Worm (Caenorhabditis elegans): ENCODE data around the gene B0280.17.

The B0280.17 gene

ce11 chrIII:7116615-7117252 is 19.2 kb downstream of the B0280.17 start (continued):
- TF ChIP-seq efl-1 (optimal IDR thresholded peaks at IDR 0.05) (peak; percentile 67 to 75), efl-1 (GFP tag; optimal IDR thresholded peaks at IDR 0.05 in 1 of 2) (peak; percentile 39 to 93), fkh-8 (tag; optimal IDR thresholded peaks at IDR 0.05) (peak; percentile 86), lir-3 (tag; optimal IDR thresholded peaks at IDR 0.05; ENCODE audit: poor library complexity) (peak; percentile 60), fkh-4 (tag; optimal IDR thresholded peaks at IDR 0.05; ENCODE audit: borderline replicate concordance) (no peak), irx-1 (tag; optimal IDR thresholded peaks at IDR 0.05) (peak; percentile 12), elt-2 (tag; optimal IDR thresholded peaks at IDR 0.05) (peak; percentile 26)

- TF ChIP-seq swsn-7 (tag; optimal IDR thresholded peaks at IDR 0.05) (peak; percentile 41), nhr-20 (tag; optimal IDR thresholded peaks at IDR 0.05) (peak; percentile 0), lin-14 (GFP tag; optimal IDR thresholded peaks at IDR 0.05) (peak; percentile 40), nhr-47 (tag; optimal IDR thresholded peaks at IDR 0.05) (peak; percentile 74), lsy-2 (tag; optimal IDR thresholded peaks at IDR 0.05) (peak in 1 of 2 experiments; percentile 46), nhr-11 (tag; optimal IDR thresholded peaks at IDR 0.05) (peak; percentile 48), lin-13 (GFP tag; optimal IDR thresholded peaks at IDR 0.05) (no peak), nhr-28 (tag; optimal IDR thresholded peaks at IDR 0.05) (no peak), aha-1 (tag; optimal IDR thresholded peaks at IDR 0.05) (no peak), nhr-71 (tag; optimal IDR thresholded peaks at IDR 0.05) (peak; percentile 74), fkh-8 (tag; optimal IDR thresholded peaks at IDR 0.05) (peak; percentile 71)
Observed at ce11 chrIII:7114952-7115488, 20.9 kb downstream of the B0280.17 start, which contains the start of gene nhr-10. Gene nhr-10, minus strand, starts transcription at chrIII:7115438.

- TF ChIP-seq nhr-19 (GFP tag; conservative IDR thresholded peaks at IDR 0.05), result no peak
Observed at ce11 chrIII:7112285-7112684, 23.6 kb downstream of the B0280.17 start.

- TF ChIP-seq hlh-4 (tag; optimal IDR thresholded peaks at IDR 0.05) (no peak), ceh-88 (GFP tag; IDR thresholded peaks at IDR 0.05) (no peak), nhr-90 (tag; optimal IDR thresholded peaks at IDR 0.05; ENCODE audit: poor library complexity) (no peak), fkh-8 (tag; optimal IDR thresholded peaks at IDR 0.05) (no peak), pag-3 (tag; optimal IDR thresholded peaks at IDR 0.05; ENCODE audit: borderline replicate concordance, insufficient read depth) (no peak), fkh-4 (tag; optimal IDR thresholded peaks at IDR 0.05; ENCODE audit: borderline replicate concordance) (no peak), nhr-85 (tag) (no peak), ceh-90 (tag; optimal IDR thresholded peaks at IDR 0.05) (no peak), mdl-1 (tag; optimal IDR thresholded peaks at IDR 0.05) (no peak)
Observed at ce11 chrIII:7111793-7112192, 24.1 kb downstream of the B0280.17 start, which contains the start of gene B0280.7. Gene B0280.7, minus strand, starts transcription at chrIII:7111893.

ce11 chrIII:7107965-7108364 is 27.9 kb downstream of the B0280.17 start, which contains the start of gene odd-1:
Gene odd-1, plus strand, starts transcription at chrIII:7108313.
- TF ChIP-seq swsn-7 (tag; optimal IDR thresholded peaks at IDR 0.05), result no peak
- TF ChIP-seq elt-2 (tag; optimal IDR thresholded peaks at IDR 0.05), result peak; percentile 7

ce11 chrIII:7106854-7107253 is 29.1 kb downstream of the B0280.17 start:
- TF ChIP-seq elt-2 (tag; optimal IDR thresholded peaks at IDR 0.05) (peak; percentile 48), rnt-1 (tag; optimal IDR thresholded peaks at IDR 0.05) (no peak), ama-1 (optimal IDR thresholded peaks at IDR 0.05) (no peak)

ce11 chrIII:7103940-7104440 is 31.9 kb downstream of the B0280.17 start, which contains the start of gene cpg-2:
Gene cpg-2, minus strand, starts transcription at chrIII:7103990.
- no peak for TF ChIP-seq lin-39 (tag; optimal IDR thresholded peaks at IDR 0.05)
- TF ChIP-seq ama-1 (optimal IDR thresholded peaks at IDR 0.05), result no peak
- TF ChIP-seq ztf-4 (tag; optimal IDR thresholded peaks at IDR 0.05), result no peak
- no peak for TF ChIP-seq zag-1 (tag; optimal IDR thresholded peaks at IDR 0.05)
- no peak for TF ChIP-seq nhr-19 (GFP tag; conservative IDR thresholded peaks at IDR 0.05)
- no peak for TF ChIP-seq unc-30 (tag; optimal IDR thresholded peaks at IDR 0.05)
- TF ChIP-seq egl-13 (tag; optimal IDR thresholded peaks at IDR 0.05), result no peak
- no peak for TF ChIP-seq snu-23 (GFP tag; optimal IDR thresholded peaks at IDR 0.05)
- no peak for TF ChIP-seq sptf-1 (tag; optimal IDR thresholded peaks at IDR 0.05)
- TF ChIP-seq C04F5.9 (tag; optimal IDR thresholded peaks at IDR 0.05), result no peak
